Worm (Caenorhabditis elegans) whole organism, L2 larva: ENCODE data around the gene pat-9.

Experiments
- F13H6.1 ChIP-seq: sonication (generic microtip); optimal IDR thresholded peaks from 2 replicates; lab custom pipeline; 2016; ENCODE audit warnings: missing genetic modification characterization, missing compliant biosample characterization
- dmd-4 ChIP-seq: sonication (generic microtip); optimal IDR thresholded peaks from 2 replicates; lab custom pipeline; 2017; ENCODE audit warnings: missing biosample characterization, missing genetic modification characterization
- fos-1 ChIP-seq: fragments of 150-350 bp; optimal IDR thresholded peaks from 2 replicates; lab custom pipeline; 2014; ENCODE audit warnings: missing biosample characterization, missing genetic modification characterization
- gmeb-1 ChIP-seq: fragments of 150-350 bp; optimal IDR thresholded peaks from 2 replicates; lab custom pipeline; 2014; ENCODE audit warnings: missing biosample characterization, missing genetic modification characterization
- lin-11 ChIP-seq: fragments of 150-350 bp; sonication (generic microtip); optimal IDR thresholded peaks from 2 replicates; lab custom pipeline; 2014; ENCODE audit warnings: missing biosample characterization, missing genetic modification characterization, inconsistent platforms, mixed read lengths
- lsy-2 ChIP-seq, 2 experiments: fragments of 150-350 bp in 1 of 2; sonication (generic microtip) in 1 of 2; optimal IDR thresholded peaks; 2 replicates each; lab custom pipeline; 2014 to 2017; ENCODE audit warnings: missing biosample characterization in 2 of 2, missing genetic modification characterization in 2 of 2
- mab-5 ChIP-seq: fragments of 150-350 bp; optimal IDR thresholded peaks from 2 replicates; lab custom pipeline; 2014; ENCODE audit warnings: missing biosample characterization, missing genetic modification characterization
- nhr-12 ChIP-seq: fragments of 150-350 bp; optimal IDR thresholded peaks from 2 replicates; lab custom pipeline; 2014; ENCODE audit warnings: missing biosample characterization, missing genetic modification characterization
- peb-1 ChIP-seq: fragments of 150-350 bp; optimal IDR thresholded peaks from 2 replicates; lab custom pipeline; 2014; ENCODE audit warnings: missing biosample characterization, missing genetic modification characterization
- sma-9 ChIP-seq, 2 experiments: fragments of 150-350 bp in 1 of 2; sonication (generic microtip) in 1 of 2; optimal IDR thresholded peaks; 2 replicates each; lab custom pipeline; 2014 to 2016; ENCODE audit warnings: missing genetic modification characterization in 2 of 2, mild to moderate bottlenecking in 1 of 2, missing biosample characterization in 1 of 2, missing compliant biosample characterization in 1 of 2, missing genetic modification reagents in 1 of 2, moderate library complexity in 1 of 2
- unc-39 ChIP-seq: fragments of 150-350 bp; optimal IDR thresholded peaks from 2 replicates; lab custom pipeline; 2014; ENCODE audit warnings: missing biosample characterization, missing genetic modification characterization
- zag-1 ChIP-seq: fragments of 150-350 bp; optimal IDR thresholded peaks from 2 replicates; lab custom pipeline; 2014; ENCODE audit warnings: missing biosample characterization, missing genetic modification characterization
- ztf-11 ChIP-seq: sonication (generic microtip); optimal IDR thresholded peaks from 2 replicates; lab custom pipeline; 2017; ENCODE audit warnings: missing biosample characterization, missing genetic modification characterization
- ztf-4 ChIP-seq: fragments of 150-350 bp; optimal IDR thresholded peaks from 2 replicates; lab custom pipeline; 2014; ENCODE audit warnings: missing biosample characterization, missing genetic modification characterization

ce11 chrX:16558776-16559175, 22.1 kb downstream of the pat-9 start:
- no peak for TF ChIP-seq ztf-11 (tag; lab: Kevin White, UChicago)
- no peak for TF ChIP-seq F13H6.1
- TF ChIP-seq lsy-2 (tag; optimal IDR thresholded peaks at IDR 0.05; lab: Kevin White, UChicago) = peak in 1 of 2 experiments; percentile 39
- peak; percentile 55 for TF ChIP-seq sma-9 (GFP tag; optimal IDR thresholded peaks at IDR 0.05; lab: Kevin White, UChicago)
- no peak for TF ChIP-seq sma-9 (tag; optimal IDR thresholded peaks at IDR 0.05; lab: Kevin White, UChicago)
- peak; percentile 82 for TF ChIP-seq fos-1 (tag; lab: Kevin White, UChicago)
- TF ChIP-seq unc-39 (tag; lab: Kevin White, UChicago) = no peak
- no peak for TF ChIP-seq ztf-4 (tag; lab: Kevin White, UChicago)
- no peak for TF ChIP-seq dmd-4
- no peak for TF ChIP-seq nhr-12
- no peak for TF ChIP-seq peb-1
- no peak for TF ChIP-seq mab-5
- no peak for TF ChIP-seq zag-1 (tag; lab: Kevin White, UChicago)
- no peak for TF ChIP-seq lin-11 (tag; lab: Kevin White, UChicago)
- TF ChIP-seq gmeb-1 (tag; lab: Kevin White, UChicago) = no peak
